Worm (Caenorhabditis elegans) whole organism, L4 larva: ENCODE data around the gene fbxa-139.
A peak's percentile ranks its signal among the peaks of the same experiment; 100 is the strongest.

Experiments
- T20F7.1 ChIP-seq: fragments of 200-800 bp; sonication (Bioruptor generic); optimal IDR thresholded peaks from 2 replicates; lab custom pipeline; 2018; ENCODE audit warnings: mild to moderate bottlenecking, missing genetic modification characterization, missing compliant biosample characterization
- daf-12 ChIP-seq: fragments of 150-350 bp; optimal IDR thresholded peaks from 2 replicates; lab custom pipeline; 2014; ENCODE audit warnings: missing biosample characterization, missing genetic modification reagents, missing genetic modification characterization
- lin-29 ChIP-seq: fragments of 200-800 bp; sonication (Bioruptor generic); IDR thresholded peaks from 2 replicates; pipeline ENCODE4 v1.3.6; 2022; ENCODE audit warnings: missing genetic modification reagents, missing genetic modification characterization, missing compliant biosample characterization
- nhr-11 ChIP-seq: fragments of 150-350 bp; optimal IDR thresholded peaks from 2 replicates; lab custom pipeline; 2014; ENCODE audit warnings: missing biosample characterization, missing genetic modification characterization
- nhr-41 ChIP-seq: fragments of 200-800 bp; sonication (Bioruptor generic); IDR thresholded peaks from 2 replicates; pipeline ENCODE4 v1.3.6; 2022; ENCODE audit warnings: missing genetic modification reagents, missing genetic modification characterization, missing compliant biosample characterization
- pha-4 ChIP-seq, 2 experiments: fragments of 150-350 bp in 1 of 2; fragments of 200-800 bp in 1 of 2; sonication (Bioruptor generic) in 1 of 2; IDR thresholded peaks in 1 of 2; optimal IDR thresholded peaks in 1 of 2; 2 replicates each; pipeline versions ENCODE4 v1.3.6 to Lab custom; 2014 to 2022; ENCODE audit warnings: missing genetic modification characterization in 2 of 2, missing genetic modification reagents in 2 of 2, missing biosample characterization in 1 of 2, missing compliant biosample characterization in 1 of 2

- TF ChIP-seq daf-12 (tag; lab: Kevin White, UChicago), result no peak
- no peak for TF ChIP-seq lin-29 (GFP tag; lab: Robert Waterston, UW)
- TF ChIP-seq T20F7.1, result no peak
- peak; percentile 40 for TF ChIP-seq nhr-11 (tag; lab: Kevin White, UChicago)
- no peak for TF ChIP-seq nhr-41 (GFP tag; lab: Robert Waterston, UW)
- TF ChIP-seq pha-4 (GFP tag; IDR thresholded peaks at IDR 0.05; lab: Robert Waterston, UW), result 0 out of 2 replicates have a peak, but pooled peaks have one; percentile 12
- no peak for TF ChIP-seq pha-4 (tag; optimal IDR thresholded peaks at IDR 0.05; lab: Kevin White, UChicago)
These were observed 30.5 kb downstream of the fbxa-139 start for ce11 chrV:15563985-15564384.
